Worm (Caenorhabditis elegans): ENCODE measurements around the gene col-71.

- TF ChIP-seq nhr-76 (tag; optimal IDR thresholded peaks at IDR 0.05) (no peak), nhr-28 (tag; optimal IDR thresholded peaks at IDR 0.05) (no peak), lin-13 (tag; optimal IDR thresholded peaks at IDR 0.05) (peak; percentile 73), mep-1 (tag; optimal IDR thresholded peaks at IDR 0.05) (peak; percentile 58)
Observed at ce11 chrII:3502520-3503323, at the start of gene col-71, which contains the start of gene Y49F6B.2.

All from whole organism, mixed stage, embryonic.